Fruit fly (Drosophila melanogaster) ovary, adult (tissue): ENCODE data around the gene CG46430.

Experiments used
- CG17801 ChIP-seq: fragments of 200-800 bp; optimal IDR thresholded peaks from 2 replicates; lab custom pipeline; 2019; ENCODE audit warnings: missing biosample characterization, mild to moderate bottlenecking, missing genetic modification characterization, moderate library complexity; ENCODE audit not compliant: partially characterized antibody

Gene CG46430

dm6 chr3L:10485496-10485895, 7.2 kb downstream of the CG46430 start:
- no peak for TF ChIP-seq CG17801 (GFP tag; lab: Kevin White, UChicago)

dm6 chr3L:10490561-10490960, 12.2 kb downstream of the CG46430 start, which contains the start of gene S-Lap4:
Gene S-Lap4, plus strand, starts transcription at chr3L:10490861.
- no peak for TF ChIP-seq CG17801 (GFP tag; lab: Kevin White, UChicago)

- TF ChIP-seq CG17801 (GFP tag; lab: Kevin White, UChicago) = no peak
Measured at dm6 chr3L:10495882-10496654, 17.8 kb downstream of the CG46430 start.

dm6 chr3L:10504607-10505006, 26.3 kb downstream of the CG46430 start:
- TF ChIP-seq CG17801 (GFP tag; lab: Kevin White, UChicago) = no peak

dm6 chr3L:10507971-10508370, 29.7 kb downstream of the CG46430 start:
- TF ChIP-seq CG17801 (GFP tag; lab: Kevin White, UChicago) = no peak

dm6 chr3L:10513412-10513811, 35.1 kb downstream of the CG46430 start:
- no peak for TF ChIP-seq CG17801 (GFP tag; lab: Kevin White, UChicago)

- no peak for TF ChIP-seq CG17801 (GFP tag; lab: Kevin White, UChicago)
Measured at dm6 chr3L:10514829-10515228, 36.5 kb downstream of the CG46430 start.

dm6 chr3L:10515785-10516706, 37.7 kb downstream of the CG46430 start:
- TF ChIP-seq CG17801 (GFP tag; lab: Kevin White, UChicago) = no peak

dm6 chr3L:10516707-10517450, 38.6 kb downstream of the CG46430 start:
- no peak for TF ChIP-seq CG17801 (GFP tag; lab: Kevin White, UChicago)

- no peak for TF ChIP-seq CG17801 (GFP tag; lab: Kevin White, UChicago)
Measured at dm6 chr3L:10517451-10518385, 39.4 kb downstream of the CG46430 start.

- TF ChIP-seq CG17801 (GFP tag; lab: Kevin White, UChicago) = no peak
Measured at dm6 chr3L:10518945-10519344, 40.6 kb downstream of the CG46430 start.

dm6 chr3L:10521624-10522023, 43.3 kb downstream of the CG46430 start:
- TF ChIP-seq CG17801 (GFP tag; lab: Kevin White, UChicago) = no peak

- no peak for TF ChIP-seq CG17801 (GFP tag; lab: Kevin White, UChicago)
Measured at dm6 chr3L:10522391-10523214, 44.3 kb downstream of the CG46430 start.
